Worm (Caenorhabditis elegans) whole organism, mixed stage, embryonic: ENCODE measurements around the gene emb-30.

Experiments
- M03D4.4 ChIP-seq: sonication (generic microtip); optimal IDR thresholded peaks from 2 replicates; lab custom pipeline; 2017; ENCODE audit warnings: mild to moderate bottlenecking, missing genetic modification characterization, missing compliant biosample characterization
- bed-3 ChIP-seq: fragments of 200-800 bp; sonication (Bioruptor generic); optimal IDR thresholded peaks from 3 replicates; lab custom pipeline; 2018; ENCODE audit warnings: mild to moderate bottlenecking, missing genetic modification characterization, moderate library complexity, missing compliant biosample characterization
- blmp-1 ChIP-seq: fragments of 150-350 bp; optimal IDR thresholded peaks from 2 replicates; lab custom pipeline; 2014; ENCODE audit warnings: missing biosample characterization, missing genetic modification characterization
- ceh-39 ChIP-seq: fragments of 150-350 bp; optimal IDR thresholded peaks from 2 replicates; lab custom pipeline; 2014; ENCODE audit warnings: missing biosample characterization, missing genetic modification characterization
- ceh-43 ChIP-seq: fragments of 200-800 bp; sonication (Bioruptor generic); optimal IDR thresholded peaks from 2 replicates; lab custom pipeline; 2018; ENCODE audit warnings: mild to moderate bottlenecking, missing genetic modification characterization, moderate library complexity, missing compliant biosample characterization
- ceh-83 ChIP-seq: fragments of 200-800 bp; sonication (Bioruptor generic); optimal IDR thresholded peaks from 2 replicates; lab custom pipeline; 2018; ENCODE audit warnings: mild to moderate bottlenecking, missing genetic modification characterization, missing compliant biosample characterization
- ces-1 ChIP-seq: fragments of 150-350 bp; optimal IDR thresholded peaks from 2 replicates; lab custom pipeline; 2014; ENCODE audit warnings: missing biosample characterization, missing genetic modification reagents, missing genetic modification characterization
- cnd-1 ChIP-seq: fragments of 200-800 bp; sonication (Bioruptor generic); optimal IDR thresholded peaks from 2 replicates; lab custom pipeline; 2018; ENCODE audit warnings: mild to moderate bottlenecking, missing genetic modification characterization, missing compliant biosample characterization
- elt-1 ChIP-seq: sonication (generic microtip); optimal IDR thresholded peaks from 2 replicates; lab custom pipeline; 2017; ENCODE audit warnings: missing genetic modification characterization, mild to moderate bottlenecking, missing compliant biosample characterization, antibody characterized with exemption, moderate library complexity, borderline replicate concordance; ENCODE audit not compliant: insufficient read depth
- elt-3 ChIP-seq: fragments of 150-350 bp; optimal IDR thresholded peaks from 2 replicates; lab custom pipeline; 2014; ENCODE audit warnings: missing biosample characterization, missing genetic modification characterization
- flh-1 ChIP-seq: fragments of 200-800 bp; sonication (Bioruptor generic); optimal IDR thresholded peaks from 2 replicates; lab custom pipeline; 2018; ENCODE audit warnings: mild to moderate bottlenecking, missing genetic modification characterization, moderate library complexity, missing compliant biosample characterization
- ham-2 ChIP-seq: fragments of 200-800 bp; sonication (Bioruptor generic); optimal IDR thresholded peaks from 2 replicates; lab custom pipeline; 2018; ENCODE audit warnings: mild to moderate bottlenecking, missing genetic modification characterization, missing compliant biosample characterization
- hlh-1 ChIP-seq: fragments of 150-350 bp; optimal IDR thresholded peaks from 2 replicates; lab custom pipeline; 2014; ENCODE audit warnings: missing biosample characterization, missing genetic modification reagents, missing genetic modification characterization
- lin-13 ChIP-seq: fragments of 150-350 bp; optimal IDR thresholded peaks from 2 replicates; lab custom pipeline; 2014; ENCODE audit warnings: missing biosample characterization, missing genetic modification characterization
- lin-32 ChIP-seq: fragments of 200-800 bp; sonication (Bioruptor generic); optimal IDR thresholded peaks from 2 replicates; lab custom pipeline; 2018; ENCODE audit warnings: mild to moderate bottlenecking, missing genetic modification characterization, missing compliant biosample characterization
- lsy-2 ChIP-seq: fragments of 150-350 bp; optimal IDR thresholded peaks from 2 replicates; lab custom pipeline; 2014; ENCODE audit warnings: missing biosample characterization, missing genetic modification characterization
- mab-5 ChIP-seq: fragments of 150-350 bp; optimal IDR thresholded peaks from 2 replicates; lab custom pipeline; 2014; ENCODE audit warnings: missing biosample characterization, missing genetic modification characterization
- mep-1 ChIP-seq: fragments of 150-350 bp; optimal IDR thresholded peaks from 2 replicates; lab custom pipeline; 2017; ENCODE audit warnings: missing biosample characterization, missing genetic modification reagents, missing genetic modification characterization, inconsistent platforms
- mls-2 ChIP-seq: sonication (generic microtip); optimal IDR thresholded peaks from 2 replicates; lab custom pipeline; 2016; ENCODE audit warnings: mild to moderate bottlenecking, missing genetic modification characterization, moderate library complexity, missing compliant biosample characterization
- nhr-12 ChIP-seq: fragments of 150-350 bp; optimal IDR thresholded peaks from 2 replicates; lab custom pipeline; 2014; ENCODE audit warnings: missing biosample characterization, missing genetic modification characterization
- nhr-28 ChIP-seq: fragments of 150-350 bp; optimal IDR thresholded peaks from 2 replicates; lab custom pipeline; 2014; ENCODE audit warnings: missing biosample characterization, missing genetic modification characterization
- sem-2 ChIP-seq: fragments of 200-800 bp; sonication (Bioruptor generic); optimal IDR thresholded peaks from 2 replicates; lab custom pipeline; 2018; ENCODE audit warnings: mild to moderate bottlenecking, missing genetic modification characterization, missing compliant biosample characterization
- snpc-4 ChIP-seq: fragments of 150-350 bp; optimal IDR thresholded peaks from 2 replicates; lab custom pipeline; 2014; ENCODE audit warnings: missing biosample characterization, missing genetic modification characterization
- sptf-1 ChIP-seq: sonication (generic microtip); optimal IDR thresholded peaks from 2 replicates; lab custom pipeline; 2017; ENCODE audit warnings: mild to moderate bottlenecking, missing genetic modification characterization, moderate library complexity, missing compliant biosample characterization
- tbx-8 ChIP-seq: fragments of 200-800 bp; sonication (Bioruptor generic); optimal IDR thresholded peaks from 2 replicates; lab custom pipeline; 2018; ENCODE audit warnings: mild to moderate bottlenecking, missing genetic modification characterization, moderate library complexity, missing compliant biosample characterization
- unc-120 ChIP-seq: sonication (generic microtip); optimal IDR thresholded peaks from 2 replicates; lab custom pipeline; 2017; ENCODE audit warnings: missing genetic modification characterization, missing compliant biosample characterization; ENCODE audit not compliant: poor library complexity, severe bottlenecking
- unc-39 ChIP-seq: fragments of 150-350 bp; optimal IDR thresholded peaks from 2 replicates; lab custom pipeline; 2014; ENCODE audit warnings: missing biosample characterization, missing genetic modification characterization
- unc-62 ChIP-seq: fragments of 150-350 bp; optimal IDR thresholded peaks from 2 replicates; lab custom pipeline; 2014; ENCODE audit warnings: missing biosample characterization, missing genetic modification reagents, missing genetic modification characterization
- zip-8 ChIP-seq: fragments of 150-350 bp; optimal IDR thresholded peaks from 2 replicates; lab custom pipeline; 2014; ENCODE audit warnings: missing biosample characterization, missing genetic modification characterization

emb-30 gene

ce11 chrIII:9441133-9441532 lies at the start of gene emb-30:
Gene emb-30, minus strand, starts transcription at chrIII:9441460.
- TF ChIP-seq elt-3 (no peak), bed-3 (no peak), mab-5 (tag; lab: Kevin White, UChicago) (no peak), ceh-83 (no peak), unc-120 (no peak), lin-13 (no peak), tbx-8 (GFP tag; lab: Kevin White, UChicago) (no peak), nhr-28 (tag; lab: Kevin White, UChicago) (no peak)

- TF ChIP-seq elt-3 (no peak), bed-3 (no peak)
- TF ChIP-seq, all 35 proteins: peak for 0
These were observed 48.5 kb upstream of the emb-30 start for ce11 chrIII:9489798-9490197.

- TF ChIP-seq ceh-43 (GFP tag; lab: Kevin White, UChicago) (no peak), lin-13 (no peak), sptf-1 (tag; lab: Kevin White, UChicago) (no peak), mls-2 (tag; lab: Kevin White, UChicago) (no peak), cnd-1 (tag; lab: Kevin White, UChicago) (no peak), unc-39 (tag; lab: Kevin White, UChicago) (no peak), ham-2 (GFP tag; lab: Kevin White, UChicago) (no peak), sem-2 (GFP tag; lab: Kevin White, UChicago) (no peak), nhr-12 (tag; lab: Kevin White, UChicago) (no peak), elt-1 (tag; lab: Kevin White, UChicago) (no peak), M03D4.4 (no peak), unc-120 (no peak), lin-32 (GFP tag; lab: Kevin White, UChicago) (no peak), bed-3 (no peak), unc-62 (GFP tag; lab: Kevin White, UChicago) (no peak), hlh-1 (no peak), lsy-2 (no peak), mep-1 (tag; lab: Kevin White, UChicago) (no peak), tbx-8 (GFP tag; lab: Kevin White, UChicago) (no peak), flh-1 (GFP tag; lab: Kevin White, UChicago) (no peak)
These were observed 47.2 kb upstream of the emb-30 start, which contains the start of gene nlp-36 for ce11 chrIII:9488431-9488830. Gene nlp-36, plus strand, starts transcription at chrIII:9488731.

ce11 chrIII:9488027-9488426 lies 46.8 kb upstream of the emb-30 start:
- no peak for TF ChIP-seq bed-3
- TF ChIP-seq tbx-8 (GFP tag; lab: Kevin White, UChicago): no peak
- TF ChIP-seq unc-120: no peak
- no peak for TF ChIP-seq ceh-83
- no peak for TF ChIP-seq mls-2 (tag; lab: Kevin White, UChicago)
- TF ChIP-seq ham-2 (GFP tag; lab: Kevin White, UChicago): no peak
- no peak for TF ChIP-seq flh-1 (GFP tag; lab: Kevin White, UChicago)
- no peak for TF ChIP-seq zip-8

ce11 chrIII:9487454-9487853 lies 46.2 kb upstream of the emb-30 start:
- TF ChIP-seq snpc-4 (no peak), sem-2 (GFP tag; lab: Kevin White, UChicago) (no peak), mep-1 (tag; lab: Kevin White, UChicago) (no peak), unc-62 (GFP tag; lab: Kevin White, UChicago) (no peak), sptf-1 (tag; lab: Kevin White, UChicago) (no peak), ceh-83 (no peak), unc-39 (tag; lab: Kevin White, UChicago) (no peak), blmp-1 (tag; lab: Kevin White, UChicago) (no peak), ceh-39 (tag; lab: Kevin White, UChicago) (no peak), hlh-1 (no peak), ces-1 (GFP tag; lab: Kevin White, UChicago) (no peak), tbx-8 (GFP tag; lab: Kevin White, UChicago) (no peak), ham-2 (GFP tag; lab: Kevin White, UChicago) (no peak), zip-8 (no peak), nhr-28 (tag; lab: Kevin White, UChicago) (no peak)

ce11 chrIII:9485373-9485772 lies 44.1 kb upstream of the emb-30 start, which contains the start of gene bre-3:
Gene bre-3, minus strand, starts transcription at chrIII:9485473.
- no peak for TF ChIP-seq ceh-83
- TF ChIP-seq, all 35 proteins: peak for 0
